Worm (Caenorhabditis elegans) whole organism, young adult: ENCODE measurements around the gene F46B6.5.

Experiments used
- ets-4 ChIP-seq: fragments of 200-800 bp; sonication (Bioruptor generic); optimal IDR thresholded peaks from 2 replicates; lab custom pipeline; 2018; ENCODE audit warnings: mild to moderate bottlenecking, missing genetic modification characterization, missing compliant biosample characterization
- let-607 ChIP-seq, 2 experiments: fragments of 200-800 bp in 1 of 2; sonication (Bioruptor generic) in 1 of 2; sonication (generic microtip) in 1 of 2; optimal IDR thresholded peaks; 2 replicates each; lab custom pipeline; 2016 to 2018; ENCODE audit warnings: mild to moderate bottlenecking in 2 of 2, missing compliant biosample characterization in 2 of 2, missing genetic modification characterization in 2 of 2, moderate library complexity in 2 of 2, missing genotype in 1 of 2

- no peak for TF ChIP-seq ets-4 (GFP tag; lab: Kevin White, UChicago)
- no peak for TF ChIP-seq let-607 (tag; optimal IDR thresholded peaks at IDR 0.05; lab: Kevin White, UChicago)
Measured at ce11 chrV:9763759-9764158, 19.1 kb downstream of the F46B6.5 start.
